Fruit fly (Drosophila melanogaster) whole organism, embryonic: ENCODE measurements around the gene Peritrophin-15a.

Experiments
- Abd-B ChIP-seq: fragments of 200-800 bp; sonication (Bioruptor generic); optimal IDR thresholded peaks from 2 replicates; lab custom pipeline; 2018; ENCODE audit warnings: missing biosample characterization, mild to moderate bottlenecking, missing genetic modification characterization, moderate library complexity
- Ada2b ChIP-seq: fragments of 200-800 bp; sonication (Bioruptor generic); IDR thresholded peaks from 2 replicates; pipeline ENCODE4 v1.3.6; 2022; ENCODE audit warnings: missing biosample characterization, missing genetic modification characterization
- C15 ChIP-seq: fragments of 200-800 bp; sonication (Bioruptor generic); IDR thresholded peaks from 3 replicates; pipeline ENCODE4 v1.3.6; 2022; ENCODE audit warnings: missing biosample characterization, missing genetic modification characterization
- CG10543 ChIP-seq: fragments of 200-800 bp; sonication (Bioruptor generic); optimal IDR thresholded peaks from 3 replicates; lab custom pipeline; 2017; ENCODE audit warnings: missing biosample characterization, mild to moderate bottlenecking, missing genetic modification characterization, moderate library complexity
- CG10565 ChIP-seq: fragments of 200-800 bp; sonication (Bioruptor generic); optimal IDR thresholded peaks from 3 replicates; lab custom pipeline; 2016; ENCODE audit warnings: missing biosample characterization, mild to moderate bottlenecking, missing genetic modification characterization
- CG11247 ChIP-seq: fragments of 200-800 bp; sonication (Bioruptor generic); IDR thresholded peaks from 2 replicates; pipeline ENCODE4 v1.3.6; 2022; ENCODE audit warnings: missing biosample characterization, missing genetic modification characterization
- CG12155 ChIP-seq: fragments of 200-800 bp; sonication (Bioruptor generic); optimal IDR thresholded peaks from 3 replicates; lab custom pipeline; 2016; ENCODE audit warnings: missing biosample characterization, missing genetic modification characterization
- CG12299 ChIP-seq: fragments of 200-800 bp; sonication (Bioruptor generic); optimal IDR thresholded peaks from 2 replicates; lab custom pipeline; 2018; ENCODE audit warnings: missing biosample characterization, mild to moderate bottlenecking, missing genetic modification characterization
- CG12942 ChIP-seq: fragments of 200-800 bp; sonication (Bioruptor generic); optimal IDR thresholded peaks from 3 replicates; lab custom pipeline; 2016; ENCODE audit warnings: missing biosample characterization, missing genetic modification characterization
- CG16813 ChIP-seq: fragments of 200-800 bp; sonication (Bioruptor generic); IDR thresholded peaks from 3 replicates; pipeline ENCODE4 v1.3.6; 2022; ENCODE audit warnings: missing biosample characterization, missing genetic modification characterization; ENCODE audit not compliant: partially characterized antibody
- CG16863 ChIP-seq: fragments of 200-800 bp; sonication (Bioruptor generic); optimal IDR thresholded peaks from 3 replicates; lab custom pipeline; 2016; ENCODE audit warnings: missing biosample characterization, missing genetic modification characterization
- CG1792 ChIP-seq: fragments of 200-800 bp; sonication (Bioruptor generic); optimal IDR thresholded peaks from 2 replicates; lab custom pipeline; 2016; ENCODE audit warnings: missing biosample characterization, missing genetic modification characterization
- CG1832 ChIP-seq: fragments of 200-800 bp; sonication (Bioruptor generic); optimal IDR thresholded peaks from 2 replicates; lab custom pipeline; 2017; ENCODE audit warnings: missing biosample characterization, mild to moderate bottlenecking, missing genetic modification characterization, inconsistent platforms
- CG18764 ChIP-seq: fragments of 200-800 bp; sonication (Bioruptor generic); optimal IDR thresholded peaks from 3 replicates; lab custom pipeline; 2016; ENCODE audit warnings: missing biosample characterization, missing genetic modification characterization
- CG2129 ChIP-seq: fragments of 200-800 bp; sonication (Bioruptor generic); IDR thresholded peaks from 2 replicates; pipeline ENCODE4 v1.3.6; 2022; ENCODE audit warnings: missing biosample characterization, missing genetic modification characterization; ENCODE audit not compliant: partially characterized antibody
- CG2202 ChIP-seq: fragments of 200-800 bp; sonication (Bioruptor generic); optimal IDR thresholded peaks from 2 replicates; lab custom pipeline; 2018; ENCODE audit warnings: missing biosample characterization, mild to moderate bottlenecking, missing genetic modification characterization
- CG2875 ChIP-seq: fragments of 200-800 bp; sonication (Bioruptor generic); optimal IDR thresholded peaks from 2 replicates; lab custom pipeline; 2017; ENCODE audit warnings: missing biosample characterization, mild to moderate bottlenecking, missing genetic modification characterization, missing genetic modification reagents
- CG31388 ChIP-seq: fragments of 200-800 bp; sonication (Bioruptor generic); optimal IDR thresholded peaks from 2 replicates; lab custom pipeline; 2016; ENCODE audit warnings: missing biosample characterization, missing genetic modification characterization
- CG33557 ChIP-seq: fragments of 200-800 bp; sonication (Bioruptor generic); optimal IDR thresholded peaks from 2 replicates; lab custom pipeline; 2019; ENCODE audit warnings: missing biosample characterization, mild to moderate bottlenecking, missing genetic modification characterization, moderate library complexity
- CG34224 ChIP-seq: fragments of 200-800 bp; sonication (Bioruptor generic); IDR thresholded peaks from 3 replicates; pipeline ENCODE4 v1.3.6; 2022; ENCODE audit warnings: missing biosample characterization, missing genetic modification characterization; ENCODE audit not compliant: partially characterized antibody
- CG42726 ChIP-seq: fragments of 200-800 bp; sonication (Bioruptor generic); IDR thresholded peaks from 2 replicates; pipeline ENCODE4 v1.3.6; 2022; ENCODE audit warnings: missing biosample characterization, missing genetic modification characterization; ENCODE audit not compliant: partially characterized antibody
- CG4328 ChIP-seq: fragments of 200-800 bp; sonication (Bioruptor generic); optimal IDR thresholded peaks from 3 replicates; lab custom pipeline; 2017; ENCODE audit warnings: missing biosample characterization, missing genetic modification reagents, missing genetic modification characterization
- CG5180 ChIP-seq: fragments of 200-800 bp; sonication (Bioruptor generic); optimal IDR thresholded peaks from 3 replicates; lab custom pipeline; 2017; ENCODE audit warnings: missing biosample characterization, missing genetic modification characterization, mild to moderate bottlenecking, moderate library complexity, missing genetic modification reagents
- CG5245 ChIP-seq: fragments of 200-800 bp; sonication (Bioruptor generic); optimal IDR thresholded peaks from 3 replicates; lab custom pipeline; 2016; ENCODE audit warnings: missing biosample characterization, missing genetic modification characterization
- CG6175 ChIP-seq: fragments of 200-800 bp; sonication (Bioruptor generic); IDR thresholded peaks from 3 replicates; pipeline ENCODE4 v1.3.6; 2022; ENCODE audit warnings: missing biosample characterization, missing genetic modification characterization
- CG8281 ChIP-seq: fragments of 200-800 bp; sonication (Bioruptor generic); optimal IDR thresholded peaks from 2 replicates; lab custom pipeline; 2018; ENCODE audit warnings: missing biosample characterization, mild to moderate bottlenecking, missing genetic modification characterization, moderate library complexity
- E2f1 ChIP-seq: fragments of 200-800 bp; sonication (Bioruptor generic); IDR thresholded peaks from 2 replicates; pipeline ENCODE4 v1.3.6; 2022; ENCODE audit warnings: missing biosample characterization, missing genetic modification characterization
- H2.0 ChIP-seq: fragments of 200-800 bp; sonication (Bioruptor generic); IDR thresholded peaks from 2 replicates; pipeline ENCODE4 v1.3.6; 2022; ENCODE audit warnings: missing biosample characterization, missing genetic modification characterization
- HLHmδ ChIP-seq: fragments of 200-800 bp; sonication (Bioruptor generic); optimal IDR thresholded peaks from 2 replicates; lab custom pipeline; 2018; ENCODE audit warnings: missing biosample characterization, mild to moderate bottlenecking, missing genetic modification characterization, moderate library complexity
- Hr51 ChIP-seq, 2 experiments: fragments of 200-800 bp; sonication (Bioruptor generic); optimal IDR thresholded peaks; 2 replicates in 1 of 2; 3 replicates in 1 of 2; lab custom pipeline; 2016 to 2018; ENCODE audit warnings: missing biosample characterization in 2 of 2, missing genetic modification characterization in 2 of 2, mild to moderate bottlenecking in 1 of 2, moderate library complexity in 1 of 2
- MESR4 ChIP-seq: fragments of 200-800 bp; sonication (Bioruptor generic); optimal IDR thresholded peaks from 2 replicates; lab custom pipeline; 2018; ENCODE audit warnings: missing biosample characterization, mild to moderate bottlenecking, missing genetic modification characterization, moderate library complexity
- Mad ChIP-seq: fragments of 200-800 bp; sonication (Bioruptor generic); optimal IDR thresholded peaks from 2 replicates; lab custom pipeline; 2016; ENCODE audit warnings: missing biosample characterization, missing genetic modification characterization
- Poxn ChIP-seq: fragments of 200-800 bp; sonication (Bioruptor generic); IDR thresholded peaks from 2 replicates; pipeline ENCODE4 v1.3.6; 2022; ENCODE audit warnings: missing biosample characterization, missing genetic modification characterization
- Ptx1 ChIP-seq: fragments of 200-800 bp; sonication (Bioruptor generic); IDR thresholded peaks from 2 replicates; pipeline ENCODE4 v1.3.6; 2022; ENCODE audit warnings: missing biosample characterization, missing genetic modification characterization
- TFAM ChIP-seq: fragments of 200-800 bp; sonication (Bioruptor generic); optimal IDR thresholded peaks from 2 replicates; lab custom pipeline; 2017; ENCODE audit warnings: missing biosample characterization, missing genetic modification characterization, inconsistent platforms
- Taf1 ChIP-seq: fragments of 200-800 bp; sonication (Bioruptor generic); IDR thresholded peaks from 2 replicates; pipeline ENCODE4 v1.3.6; 2022; ENCODE audit warnings: missing biosample characterization, missing genetic modification characterization
- Vsx1 ChIP-seq: fragments of 200-800 bp; sonication (Bioruptor generic); optimal IDR thresholded peaks from 2 replicates; lab custom pipeline; 2017; ENCODE audit warnings: missing biosample characterization, mild to moderate bottlenecking, missing genetic modification characterization, missing genetic modification reagents
- YL-1 ChIP-seq: fragments of 200-800 bp; sonication (Bioruptor generic); optimal IDR thresholded peaks from 3 replicates; lab custom pipeline; 2017; ENCODE audit warnings: missing biosample characterization, mild to moderate bottlenecking, missing genetic modification characterization
- abd-A ChIP-seq: fragments of 200-800 bp; sonication (Bioruptor generic); optimal IDR thresholded peaks from 3 replicates; lab custom pipeline; 2019; ENCODE audit warnings: missing biosample characterization, mild to moderate bottlenecking, missing genetic modification characterization, moderate library complexity
- ap ChIP-seq: fragments of 200-800 bp; sonication (Bioruptor generic); IDR thresholded peaks from 2 replicates; pipeline ENCODE4 v1.3.6; 2022; ENCODE audit warnings: missing biosample characterization, missing genetic modification characterization
- ase ChIP-seq: fragments of 200-800 bp; sonication (Bioruptor generic); IDR thresholded peaks from 3 replicates; pipeline ENCODE4 v1.3.6; 2022; ENCODE audit warnings: missing biosample characterization, missing genetic modification characterization
- caup ChIP-seq: fragments of 200-800 bp; sonication (Bioruptor generic); optimal IDR thresholded peaks from 3 replicates; lab custom pipeline; 2017; ENCODE audit warnings: missing biosample characterization, mild to moderate bottlenecking, missing genetic modification characterization, moderate library complexity; ENCODE audit not compliant: severe bottlenecking
- ham ChIP-seq: fragments of 200-800 bp; sonication (Bioruptor generic); IDR thresholded peaks from 2 replicates; pipeline ENCODE4 v1.3.6; 2022; ENCODE audit warnings: missing biosample characterization, missing genetic modification characterization
- klu ChIP-seq: fragments of 200-800 bp; sonication (Bioruptor generic); IDR thresholded peaks from 2 replicates; pipeline ENCODE4 v1.3.6; 2022; ENCODE audit warnings: missing biosample characterization, missing genetic modification characterization
- lab ChIP-seq: fragments of 200-800 bp; sonication (Bioruptor generic); optimal IDR thresholded peaks from 3 replicates; lab custom pipeline; 2017; ENCODE audit warnings: missing biosample characterization, missing genetic modification characterization, mild to moderate bottlenecking, moderate library complexity, missing genetic modification reagents
- nmo ChIP-seq: fragments of 200-800 bp; sonication (Bioruptor generic); optimal IDR thresholded peaks from 2 replicates; lab custom pipeline; 2018; ENCODE audit warnings: missing biosample characterization, mild to moderate bottlenecking, missing genetic modification characterization, moderate library complexity
- p53 ChIP-seq: fragments of 200-800 bp; sonication (Bioruptor generic); optimal IDR thresholded peaks from 2 replicates; lab custom pipeline; 2016; ENCODE audit warnings: missing biosample characterization, missing genetic modification characterization
- pita ChIP-seq: fragments of 200-800 bp; sonication (Bioruptor generic); optimal IDR thresholded peaks from 2 replicates; lab custom pipeline; 2017; ENCODE audit warnings: missing biosample characterization, mild to moderate bottlenecking, missing genetic modification characterization
- stwl ChIP-seq: fragments of 200-800 bp; sonication (Bioruptor generic); optimal IDR thresholded peaks from 3 replicates; lab custom pipeline; 2018; ENCODE audit warnings: missing biosample characterization, mild to moderate bottlenecking, missing genetic modification characterization, moderate library complexity
- tna ChIP-seq: fragments of 200-800 bp; sonication (Bioruptor generic); IDR thresholded peaks from 2 replicates; pipeline ENCODE4 v1.3.6; 2022; ENCODE audit warnings: missing biosample characterization, missing genetic modification characterization; ENCODE audit not compliant: partially characterized antibody
- vfl ChIP-seq: fragments of 200-800 bp; sonication (Bioruptor generic); optimal IDR thresholded peaks from 2 replicates; lab custom pipeline; 2016; ENCODE audit warnings: missing biosample characterization, missing genetic modification characterization

Peritrophin-15a gene

dm6 chr2L:8374235-8374634, 21.7 kb downstream of the Peritrophin-15a start, which contains the start of gene Wdr82 (continued):
- no peak for TF ChIP-seq CG12299 (tag; lab: Kevin White, UChicago)
- TF ChIP-seq E2f1 (GFP tag; lab: Robert Waterston, UW), result no peak
- TF ChIP-seq Mad (GFP tag; lab: Kevin White, UChicago), result no peak
- TF ChIP-seq Hr51 (GFP tag; optimal IDR thresholded peaks at IDR 0.05; lab: Kevin White, UChicago), result no peak
- peak; percentile 8 for TF ChIP-seq YL-1 (GFP tag; lab: Kevin White, UChicago)
- TF ChIP-seq CG34224 (GFP tag; lab: Robert Waterston, UW), result peak; percentile 93
- TF ChIP-seq CG16813 (GFP tag; lab: Robert Waterston, UW), result peak; percentile 69
- no peak for TF ChIP-seq HLHmδ (GFP tag; lab: Kevin White, UChicago)
- TF ChIP-seq stwl (tag; lab: Kevin White, UChicago), result peak; percentile 86
- TF ChIP-seq lab (GFP tag; lab: Kevin White, UChicago), result no peak
- no peak for TF ChIP-seq TFAM (GFP tag; lab: Kevin White, UChicago)
- no peak for TF ChIP-seq Vsx1 (GFP tag; lab: Kevin White, UChicago)
- no peak for TF ChIP-seq vfl (GFP tag; lab: Kevin White, UChicago)
- TF ChIP-seq CG11247 (GFP tag; lab: Robert Waterston, UW), result no peak
- TF ChIP-seq Abd-B (GFP tag; lab: Kevin White, UChicago), result no peak
- TF ChIP-seq CG2202 (tag; lab: Kevin White, UChicago), result no peak
- TF ChIP-seq nmo (GFP tag; lab: Kevin White, UChicago), result no peak
- TF ChIP-seq CG12155, result no peak
- no peak for TF ChIP-seq CG4328 (GFP tag; lab: Kevin White, UChicago)
- no peak for TF ChIP-seq CG1792
- TF ChIP-seq abd-A (tag; lab: Kevin White, UChicago), result no peak
- no peak for TF ChIP-seq CG5245 (GFP tag; lab: Kevin White, UChicago)
- no peak for TF ChIP-seq CG2875 (GFP tag; lab: Kevin White, UChicago)
- TF ChIP-seq CG16863 (GFP tag; lab: Kevin White, UChicago), result no peak
- no peak for TF ChIP-seq pita
- peak; percentile 83 for TF ChIP-seq tna (GFP tag; lab: Robert Waterston, UW)
- no peak for TF ChIP-seq CG33557 (GFP tag; lab: Kevin White, UChicago)
- peak; percentile 55; the same call in 1 of the 2 replicates for TF ChIP-seq CG2129 (GFP tag; lab: Robert Waterston, UW)
- TF ChIP-seq CG10565 (GFP tag; lab: Kevin White, UChicago), result no peak
- TF ChIP-seq Taf1, result no peak
- no peak for TF ChIP-seq H2.0 (GFP tag; lab: Robert Waterston, UW)
- TF ChIP-seq CG1832 (GFP tag; lab: Kevin White, UChicago), result no peak
- no peak for TF ChIP-seq CG42726 (GFP tag; lab: Robert Waterston, UW)
- no peak for TF ChIP-seq ase (GFP tag; lab: Robert Waterston, UW)
- TF ChIP-seq CG5180 (GFP tag; lab: Kevin White, UChicago), result no peak
- TF ChIP-seq Ada2b, result no peak
- TF ChIP-seq ap (GFP tag; lab: Robert Waterston, UW), result no peak
- TF ChIP-seq MESR4 (GFP tag; lab: Kevin White, UChicago), result peak; percentile 71
- peak; percentile 63 for TF ChIP-seq CG8281 (tag; lab: Kevin White, UChicago)
- no peak for TF ChIP-seq klu (GFP tag; lab: Robert Waterston, UW)
- TF ChIP-seq CG31388 (GFP tag; lab: Kevin White, UChicago), result no peak
- no peak for TF ChIP-seq CG10543 (GFP tag; lab: Kevin White, UChicago)
- TF ChIP-seq CG6175 (GFP tag; lab: Robert Waterston, UW), result no peak
- no peak for TF ChIP-seq caup
- TF ChIP-seq CG18764, result no peak
- TF ChIP-seq p53, result no peak
- TF ChIP-seq ham, result no peak
- TF ChIP-seq CG12942, result no peak
- no peak for TF ChIP-seq Poxn (GFP tag; lab: Robert Waterston, UW)
- no peak for TF ChIP-seq Ptx1 (GFP tag; lab: Robert Waterston, UW)
- no peak for TF ChIP-seq C15 (GFP tag; lab: Robert Waterston, UW)
